Fruit fly (Drosophila melanogaster) whole organism, embryonic: Measurements from ENCODE around the gene SrpRalpha.

Source experiments
- Adf1 ChIP-seq: fragments of 200-800 bp; sonication (Bioruptor generic); IDR thresholded peaks from 2 replicates; pipeline ENCODE4 v1.3.6; 2022; ENCODE audit warnings: missing biosample characterization, missing genetic modification characterization
- Atf-2 ChIP-seq: fragments of 200-800 bp; sonication (Bioruptor generic); optimal IDR thresholded peaks from 2 replicates; lab custom pipeline; 2016; ENCODE audit warnings: missing biosample characterization, missing genetic modification characterization
- Awh ChIP-seq: fragments of 200-800 bp; sonication (Bioruptor generic); IDR thresholded peaks from 2 replicates; pipeline ENCODE4, ENCODE4 v1.3.6; 2022; ENCODE audit warnings: missing biosample characterization, missing genetic modification characterization
- CG10209 ChIP-seq: fragments of 200-800 bp; sonication (Bioruptor generic); optimal IDR thresholded peaks from 3 replicates; lab custom pipeline; 2017; ENCODE audit warnings: missing biosample characterization, mild to moderate bottlenecking, missing genetic modification characterization, missing genetic modification reagents
- CG10267 ChIP-seq: fragments of 200-800 bp; sonication (Bioruptor generic); optimal IDR thresholded peaks from 2 replicates; lab custom pipeline; 2018; ENCODE audit warnings: missing biosample characterization, mild to moderate bottlenecking, missing genetic modification characterization, moderate library complexity
- CG10274 ChIP-seq: fragments of 200-800 bp; sonication (Bioruptor generic); optimal IDR thresholded peaks from 3 replicates; lab custom pipeline; 2017; ENCODE audit warnings: missing biosample characterization, mild to moderate bottlenecking, missing genetic modification characterization
- CG10462 ChIP-seq: fragments of 200-800 bp; sonication (Bioruptor generic); optimal IDR thresholded peaks from 2 replicates; lab custom pipeline; 2016; ENCODE audit warnings: missing biosample characterization, missing genetic modification characterization
- CG11456 ChIP-seq: fragments of 200-800 bp; sonication (Bioruptor generic); IDR thresholded peaks from 3 replicates; pipeline ENCODE4 v1.3.6; 2022; ENCODE audit warnings: missing biosample characterization, missing genetic modification characterization
- CG12391 ChIP-seq: fragments of 200-800 bp; sonication (Bioruptor generic); optimal IDR thresholded peaks from 3 replicates; lab custom pipeline; 2018; ENCODE audit warnings: missing biosample characterization, mild to moderate bottlenecking, missing genetic modification characterization, moderate library complexity
- CG12769 ChIP-seq: fragments of 200-800 bp; sonication (Bioruptor generic); optimal IDR thresholded peaks from 2 replicates; lab custom pipeline; 2019; ENCODE audit warnings: missing biosample characterization, mild to moderate bottlenecking, missing genetic modification characterization, moderate library complexity
- CG15479 ChIP-seq: fragments of 200-800 bp; sonication (Bioruptor generic); optimal IDR thresholded peaks from 3 replicates; lab custom pipeline; 2019; ENCODE audit warnings: missing biosample characterization, mild to moderate bottlenecking, missing genetic modification characterization, moderate library complexity
- CG18011 ChIP-seq: fragments of 200-800 bp; sonication (Bioruptor generic); optimal IDR thresholded peaks from 2 replicates; lab custom pipeline; 2017; ENCODE audit warnings: missing biosample characterization, missing genetic modification characterization, mild to moderate bottlenecking, moderate library complexity, missing genotype
- CG2202 ChIP-seq: fragments of 200-800 bp; sonication (Bioruptor generic); optimal IDR thresholded peaks from 2 replicates; lab custom pipeline; 2018; ENCODE audit warnings: missing biosample characterization, mild to moderate bottlenecking, missing genetic modification characterization
- CG31365 ChIP-seq: fragments of 200-800 bp; sonication (Bioruptor generic); optimal IDR thresholded peaks from 2 replicates; lab custom pipeline; 2018; ENCODE audit warnings: missing biosample characterization, mild to moderate bottlenecking, missing genetic modification characterization
- CG32772 ChIP-seq: fragments of 200-800 bp; sonication (Bioruptor generic); IDR thresholded peaks from 2 replicates; pipeline ENCODE4 v1.3.6; 2022; ENCODE audit warnings: missing biosample characterization, missing genetic modification characterization
- CG5953 ChIP-seq: fragments of 200-800 bp; sonication (Bioruptor generic); IDR thresholded peaks from 2 replicates; pipeline ENCODE4 v1.3.6; 2022; ENCODE audit warnings: missing biosample characterization, missing genetic modification characterization
- CG6689 ChIP-seq: fragments of 200-800 bp; sonication (Bioruptor generic); IDR thresholded peaks from 2 replicates; pipeline ENCODE4 v1.3.6; 2022; ENCODE audit warnings: missing biosample characterization, missing genetic modification characterization
- CG7556 ChIP-seq: fragments of 200-800 bp; sonication (Bioruptor generic); optimal IDR thresholded peaks from 2 replicates; lab custom pipeline; 2017; ENCODE audit warnings: missing biosample characterization, mild to moderate bottlenecking, missing genetic modification characterization
- CG7987 ChIP-seq: fragments of 200-800 bp; sonication (Bioruptor generic); optimal IDR thresholded peaks from 2 replicates; lab custom pipeline; 2018; ENCODE audit warnings: missing biosample characterization, mild to moderate bottlenecking, missing genetic modification characterization, moderate library complexity
- CG8924 ChIP-seq: fragments of 200-800 bp; optimal IDR thresholded peaks from 3 replicates; lab custom pipeline; 2019; ENCODE audit warnings: missing biosample characterization, mild to moderate bottlenecking, missing genetic modification characterization, moderate library complexity
- CG9797 ChIP-seq: fragments of 200-800 bp; sonication (Bioruptor generic); optimal IDR thresholded peaks from 3 replicates; lab custom pipeline; 2018; ENCODE audit warnings: missing biosample characterization, mild to moderate bottlenecking, missing genetic modification characterization
- Dfd ChIP-seq, 2 experiments: fragments of >200 bp; optimal IDR thresholded peaks; 2 replicates each; lab custom pipeline; 2017; ENCODE audit warnings: missing biosample characterization in 2 of 2, missing genetic modification characterization in 2 of 2
- Dip2 ChIP-seq: fragments of 200-800 bp; sonication (Bioruptor generic); IDR thresholded peaks from 2 replicates; pipeline ENCODE4 v1.3.6; 2022; ENCODE audit warnings: missing biosample characterization, missing genetic modification characterization
- Elba2 ChIP-seq: fragments of 200-800 bp; sonication (Bioruptor generic); optimal IDR thresholded peaks from 3 replicates; lab custom pipeline; 2016; ENCODE audit warnings: missing biosample characterization, missing genetic modification characterization
- Gsc ChIP-seq: fragments of 200-800 bp; sonication (Bioruptor generic); IDR thresholded peaks from 2 replicates; pipeline ENCODE4 v1.3.6; 2022; ENCODE audit warnings: missing biosample characterization, missing genetic modification characterization
- H15 ChIP-seq: fragments of 200-800 bp; sonication (Bioruptor generic); IDR thresholded peaks from 3 replicates; pipeline ENCODE4 v1.3.6; 2022; ENCODE audit warnings: missing biosample characterization, missing genetic modification characterization
- Kr ChIP-seq: fragments of 200-800 bp; sonication (Bioruptor generic); optimal IDR thresholded peaks from 2 replicates; lab custom pipeline; 2017; ENCODE audit warnings: missing biosample characterization, mild to moderate bottlenecking, missing genetic modification characterization
- MTF-1 ChIP-seq: fragments of 200-800 bp; sonication (Bioruptor generic); optimal IDR thresholded peaks from 2 replicates; lab custom pipeline; 2018; ENCODE audit warnings: missing biosample characterization, mild to moderate bottlenecking, missing genetic modification characterization, borderline replicate concordance
- Med ChIP-seq: fragments of 200-800 bp; sonication (Bioruptor generic); peaks from one replicate; lab custom pipeline; 2016; ENCODE audit warnings: missing biosample characterization, missing genetic modification characterization, mild to moderate bottlenecking, inconsistent platforms, moderate library complexity
- Pdp1 ChIP-seq, 2 experiments: fragments of 200-800 bp; sonication (Bioruptor generic); optimal IDR thresholded peaks; 3 replicates each; lab custom pipeline; 2016; ENCODE audit warnings: missing biosample characterization in 2 of 2, missing genetic modification characterization in 2 of 2, mild to moderate bottlenecking in 1 of 2, moderate library complexity in 1 of 2
- cg ChIP-seq: fragments of 200-800 bp; sonication (Bioruptor generic); optimal IDR thresholded peaks from 3 replicates; lab custom pipeline; 2019; ENCODE audit warnings: missing biosample characterization, mild to moderate bottlenecking, missing genetic modification characterization, moderate library complexity
- chinmo ChIP-seq: fragments of 200-800 bp; sonication (Bioruptor generic); IDR thresholded peaks from 4 replicates; pipeline ENCODE4 v1.3.6; 2022; ENCODE audit warnings: missing biosample characterization, missing genetic modification characterization; ENCODE audit not compliant: partially characterized antibody
- chm ChIP-seq: fragments of 200-800 bp; sonication (Bioruptor generic); IDR thresholded peaks from 2 replicates; pipeline ENCODE4 v1.3.6; 2022; ENCODE audit warnings: missing biosample characterization, missing genetic modification characterization
- chn ChIP-seq: fragments of 200-800 bp; sonication (Bioruptor generic); optimal IDR thresholded peaks from 2 replicates; lab custom pipeline; 2016; ENCODE audit warnings: missing biosample characterization, missing genetic modification characterization
- crol ChIP-seq: fragments of 200-800 bp; sonication (Bioruptor generic); IDR thresholded peaks from 2 replicates; pipeline ENCODE4 v1.3.6; 2022; ENCODE audit warnings: missing biosample characterization, missing genetic modification characterization
- fru ChIP-seq: fragments of >200 bp; optimal IDR thresholded peaks from 2 replicates; lab custom pipeline; 2017
- gcm ChIP-seq: fragments of 200-800 bp; sonication (Bioruptor generic); optimal IDR thresholded peaks from 2 replicates; lab custom pipeline; 2019; ENCODE audit warnings: missing biosample characterization, mild to moderate bottlenecking, missing genetic modification characterization, moderate library complexity
- hth ChIP-seq: fragments of >200 bp; optimal IDR thresholded peaks from 2 replicates; lab custom pipeline; 2017; ENCODE audit warnings: inconsistent platforms
- insv ChIP-seq, 2 experiments: fragments of 200-800 bp; sonication (Bioruptor generic); optimal IDR thresholded peaks; 3 replicates each; lab custom pipeline; 2016 to 2018; ENCODE audit warnings: missing biosample characterization in 2 of 2, missing genetic modification characterization in 2 of 2
- kah ChIP-seq: fragments of 200-800 bp; sonication (Bioruptor generic); optimal IDR thresholded peaks from 2 replicates; lab custom pipeline; 2018; ENCODE audit warnings: missing biosample characterization, mild to moderate bottlenecking, missing genetic modification characterization
- nerfin-1 ChIP-seq: fragments of 200-800 bp; sonication (Bioruptor generic); optimal IDR thresholded peaks from 3 replicates; lab custom pipeline; 2019; ENCODE audit warnings: missing biosample characterization, mild to moderate bottlenecking, missing genetic modification characterization, moderate library complexity
- pb ChIP-seq: fragments of 200-800 bp; sonication (Bioruptor generic); optimal IDR thresholded peaks from 3 replicates; lab custom pipeline; 2016; ENCODE audit warnings: missing biosample characterization, missing genetic modification characterization
- pfk ChIP-seq: fragments of 200-800 bp; sonication (Bioruptor generic); optimal IDR thresholded peaks from 2 replicates; lab custom pipeline; 2018; ENCODE audit warnings: missing biosample characterization, mild to moderate bottlenecking, missing genetic modification characterization, moderate library complexity
- sisA ChIP-seq: fragments of 200-800 bp; sonication (Bioruptor generic); IDR thresholded peaks from 2 replicates; pipeline ENCODE4 v1.3.6; 2022; ENCODE audit warnings: missing biosample characterization, missing genetic modification characterization
- tap ChIP-seq: fragments of 200-800 bp; optimal IDR thresholded peaks from 3 replicates; lab custom pipeline; 2019; ENCODE audit warnings: missing biosample characterization, mild to moderate bottlenecking, missing genetic modification characterization, moderate library complexity
- yki ChIP-seq: fragments of >200 bp; optimal IDR thresholded peaks from 3 replicates; lab custom pipeline; 2018
- zen ChIP-seq: fragments of 200-800 bp; sonication (Bioruptor generic); optimal IDR thresholded peaks from 3 replicates; lab custom pipeline; 2018; ENCODE audit warnings: missing biosample characterization, mild to moderate bottlenecking, missing genetic modification characterization, moderate library complexity

SrpRalpha gene

dm6 chrX:11124126-11124748 lies 4.7 kb downstream of the SrpRalpha start, which contains the start of gene CG11122 (continued):
- TF ChIP-seq crol (peak; percentile 91), Dip2 (GFP tag; lab: Robert Waterston, UW) (no peak), gcm (GFP tag; lab: Kevin White, UChicago) (no peak), zen (tag; lab: Kevin White, UChicago) (no peak), CG10274 (no peak), Kr (GFP tag; lab: Kevin White, UChicago) (no peak), chn (GFP tag; lab: Kevin White, UChicago) (no peak), pb (GFP tag; lab: Kevin White, UChicago) (no peak), hth (lab: Kevin White, UChicago) (no peak), CG5953 (GFP tag; lab: Robert Waterston, UW) (no peak), CG12391 (no peak), CG12769 (no peak), CG11456 (GFP tag; lab: Robert Waterston, UW) (no peak), CG32772 (no peak), Adf1 (peak; percentile 10; the same call in 1 of the 2 replicates), nerfin-1 (tag; lab: Kevin White, UChicago) (no peak), CG2202 (tag; lab: Kevin White, UChicago) (no peak), pfk (GFP tag; lab: Kevin White, UChicago) (no peak), sisA (GFP tag; lab: Robert Waterston, UW) (no peak), tap (tag; lab: Kevin White, UChicago) (no peak), Elba2 (peak; percentile 84), fru (lab: Kevin White, UChicago) (no peak), CG10209 (no peak)

- TF ChIP-seq CG8924 (peak; percentile 28), Dfd (GFP tag; optimal IDR thresholded peaks at IDR 0.05; lab: Kevin White, UChicago) (peak in 1 of 2 experiments; percentile 9), MTF-1 (GFP tag; lab: Kevin White, UChicago) (no peak), H15 (GFP tag; lab: Robert Waterston, UW) (no peak), Gsc (GFP tag; lab: Robert Waterston, UW) (no peak), yki (lab: Kevin White, UChicago) (no peak), CG15479 (GFP tag; lab: Kevin White, UChicago) (peak; percentile 50), CG31365 (tag; lab: Kevin White, UChicago) (peak; percentile 97), Med (GFP tag; lab: Kevin White, UChicago) (peak; percentile 42), CG18011 (GFP tag; lab: Kevin White, UChicago) (peak; percentile 45), CG10462 (GFP tag; lab: Kevin White, UChicago) (no peak), kah (no peak), CG10267 (tag; lab: Kevin White, UChicago) (no peak), cg (GFP tag; lab: Kevin White, UChicago) (peak; percentile 60), Awh (GFP tag; lab: Robert Waterston, UW) (no peak), insv (GFP tag; optimal IDR thresholded peaks at IDR 0.05; lab: Kevin White, UChicago) (peak in 1 of 2 experiments; percentile 76), chm (GFP tag; lab: Robert Waterston, UW) (no peak), chinmo (GFP tag; lab: Robert Waterston, UW) (0 out of 4 replicates have a peak, but pooled peaks have one; percentile 6), Elba2 (peak; percentile 90), CG7987 (GFP tag; lab: Kevin White, UChicago) (no peak), CG7556 (no peak), Atf-2 (GFP tag; lab: Kevin White, UChicago) (no peak), Pdp1 (GFP tag; optimal IDR thresholded peaks at IDR 0.05; lab: Kevin White, UChicago) (peak in 1 of 2 experiments; percentile 76), CG6689 (no peak), CG9797 (GFP tag; lab: Kevin White, UChicago) (no peak)
Observed at dm6 chrX:11123561-11123960, 5.3 kb downstream of the SrpRalpha start.
